Fruit fly (Drosophila melanogaster): ENCODE results near the gene Cyp4e3.
A peak's percentile ranks its signal among the peaks of the same experiment; 100 is the strongest.

Cyp4e3 gene

DNA sequence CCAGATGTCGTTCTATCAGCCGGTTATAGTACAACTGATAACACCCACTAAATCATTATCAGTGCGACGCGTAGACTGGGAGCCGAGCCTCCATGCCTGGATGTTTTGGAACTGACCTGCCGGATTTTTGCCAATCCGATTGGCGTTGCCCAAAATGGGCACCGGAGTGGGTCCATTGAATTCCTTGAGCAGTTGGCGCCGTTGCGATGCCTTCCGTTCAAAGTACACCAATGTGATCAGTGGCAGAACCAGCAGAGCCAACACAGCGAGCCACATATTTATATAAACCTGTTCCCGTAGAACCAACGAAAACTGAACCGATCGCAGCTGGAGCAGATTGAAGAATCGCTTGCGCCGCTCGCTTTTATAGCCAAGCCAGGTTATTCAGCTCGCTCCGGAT, at the start of gene Cyp4e3:
Gene Cyp4e3 (minus strand): TSS at position 327 of the 400 bp plus-strand sequence.
- TF ChIP-seq woc (GFP tag; optimal IDR thresholded peaks at IDR 0.05), result no peak
- no peak for TF ChIP-seq Dfd (GFP tag; optimal IDR thresholded peaks at IDR 0.05)
- no peak for TF ChIP-seq Vsx2 (GFP tag; optimal IDR thresholded peaks at IDR 0.05; ENCODE audit: partially characterized antibody)
- no peak for TF ChIP-seq foxo (GFP tag; optimal IDR thresholded peaks at IDR 0.05)
- no peak for TF ChIP-seq N (GFP tag; optimal IDR thresholded peaks at IDR 0.05)
- no peak for TF ChIP-seq h (GFP tag; optimal IDR thresholded peaks at IDR 0.05)
- no peak for TF ChIP-seq sv (GFP tag; optimal IDR thresholded peaks at IDR 0.05)
- TF ChIP-seq Hr83 (GFP tag; optimal IDR thresholded peaks at IDR 0.05; ENCODE audit: poor library complexity, severe bottlenecking), result no peak
- no peak for TF ChIP-seq rgr (GFP tag; optimal IDR thresholded peaks at IDR 0.05)
- TF ChIP-seq CG9705 (GFP tag; optimal IDR thresholded peaks at IDR 0.05), result no peak

DNA sequence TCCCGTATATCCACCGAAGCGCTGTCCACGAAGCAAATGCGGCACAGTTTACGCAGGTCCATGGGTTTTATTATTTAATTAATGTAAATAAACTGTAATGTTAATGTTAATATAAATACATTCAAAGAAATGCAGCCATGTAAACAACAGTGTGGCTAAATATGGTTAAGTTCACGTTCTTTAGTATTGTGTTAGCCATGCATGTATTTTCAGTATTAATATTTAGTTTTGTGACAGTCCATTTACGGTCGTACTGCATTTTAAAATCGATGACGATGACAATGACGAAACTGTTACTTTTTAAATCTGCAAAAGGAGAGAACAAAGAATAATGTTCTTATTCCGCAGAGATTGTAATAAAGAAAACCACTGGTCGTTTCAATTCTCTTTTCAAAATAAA, 43.1 kb upstream of the Cyp4e3 start, which contains the start of gene CG13123:
Gene CG13123 (minus strand): TSS at position 163 of the 400 bp plus-strand sequence.
- no peak for TF ChIP-seq dsf (GFP tag; optimal IDR thresholded peaks at IDR 0.05; ENCODE audit: borderline replicate concordance)
- peak; percentile 58 for TF ChIP-seq brk (GFP tag; optimal IDR thresholded peaks at IDR 0.05)

DNA sequence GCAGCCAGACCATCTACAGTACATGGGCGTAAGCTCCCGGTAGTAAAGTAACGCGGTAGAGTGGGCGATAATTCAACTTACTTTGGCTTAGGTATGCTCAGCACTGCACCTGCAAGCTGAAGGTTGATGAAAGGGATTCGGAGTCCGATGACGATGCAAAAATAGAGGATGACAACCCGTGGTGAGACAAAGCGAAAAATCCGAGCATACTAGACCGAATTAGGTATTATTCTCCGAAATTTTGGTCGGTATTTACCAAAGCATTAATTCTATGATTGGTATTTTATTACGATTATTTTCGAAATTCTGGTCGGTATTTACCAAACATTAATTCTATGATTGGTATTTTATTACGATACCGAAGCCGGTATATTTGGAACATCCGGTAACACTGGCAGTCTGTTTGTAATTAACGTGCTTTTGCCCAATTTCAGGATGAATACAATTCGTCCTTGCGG, 40.7 kb upstream of the Cyp4e3 start, which contains the start of gene CG4036:
Gene CG4036 (plus strand): TSS at position 348 of the 458 bp plus-strand sequence.
- TF ChIP-seq Myc (optimal IDR thresholded peaks at IDR 0.05) (peak; percentile 46), Rel (GFP tag; optimal IDR thresholded peaks at IDR 0.05) (no peak), Rel (tag; optimal IDR thresholded peaks at IDR 0.05) (peak; percentile 29), dsf (GFP tag; optimal IDR thresholded peaks at IDR 0.05; ENCODE audit: borderline replicate concordance) (no peak), CG32264 (GFP tag; optimal IDR thresholded peaks at IDR 0.05) (no peak), Hnf4 (GFP tag; optimal IDR thresholded peaks at IDR 0.05) (peak; percentile 18)

DNA sequence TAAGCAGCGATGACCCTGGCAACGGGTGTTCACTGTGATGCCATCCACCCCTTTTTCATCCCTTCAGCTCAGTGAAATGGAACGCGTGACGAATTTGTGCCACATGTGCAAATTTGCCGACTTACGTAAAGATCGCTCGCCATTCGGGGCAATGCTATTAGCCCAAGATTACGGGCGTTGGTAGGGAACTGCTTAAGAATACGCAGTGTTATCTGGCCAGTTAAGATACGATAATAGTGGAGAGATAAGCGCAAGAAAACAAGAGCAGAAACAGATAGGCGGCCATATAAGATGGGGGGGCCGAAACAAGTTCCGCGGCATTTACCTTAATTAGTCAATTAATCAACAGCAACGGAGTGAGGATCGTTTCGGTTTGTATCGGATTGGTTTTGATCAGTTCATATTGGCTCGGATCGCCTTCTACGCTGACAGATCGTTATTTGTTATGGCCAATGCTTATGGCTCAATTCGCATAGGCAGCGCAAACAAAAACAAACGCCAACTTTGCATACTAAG, 36.1 kb upstream of the Cyp4e3 start:
- TF ChIP-seq Myc (optimal IDR thresholded peaks at IDR 0.05), result no peak
- TF ChIP-seq br (GFP tag; optimal IDR thresholded peaks at IDR 0.05), result peak; percentile 69
- TF ChIP-seq pan (optimal IDR thresholded peaks at IDR 0.05), result no peak
- no peak for TF ChIP-seq lola (GFP tag; optimal IDR thresholded peaks at IDR 0.05)
- peak; percentile 59 for TF ChIP-seq Hr83 (GFP tag; optimal IDR thresholded peaks at IDR 0.05; ENCODE audit: poor library complexity, severe bottlenecking)
- TF ChIP-seq foxo (GFP tag; optimal IDR thresholded peaks at IDR 0.05), result peak in 1 of 2 experiments; percentile 12
- peak; percentile 59 for TF ChIP-seq OdsH (GFP tag; optimal IDR thresholded peaks at IDR 0.05)
- no peak for TF ChIP-seq HLH106 (tag; optimal IDR thresholded peaks at IDR 0.05)
- no peak for TF ChIP-seq Sp1 (GFP tag; optimal IDR thresholded peaks at IDR 0.05)
- no peak for TF ChIP-seq N (GFP tag; optimal IDR thresholded peaks at IDR 0.05)
- no peak for TF ChIP-seq GATAd (GFP tag; optimal IDR thresholded peaks at IDR 0.05)
- no peak for TF ChIP-seq woc (GFP tag; optimal IDR thresholded peaks at IDR 0.05)
- TF ChIP-seq CG9705 (GFP tag; optimal IDR thresholded peaks at IDR 0.05), result no peak
- no peak for TF ChIP-seq psq (GFP tag; optimal IDR thresholded peaks at IDR 0.05)
- no peak for TF ChIP-seq Jra (GFP tag; optimal IDR thresholded peaks at IDR 0.05)
- no peak for TF ChIP-seq Hr78 (GFP tag; optimal IDR thresholded peaks at IDR 0.05)
- no peak for TF ChIP-seq brk (GFP tag; optimal IDR thresholded peaks at IDR 0.05)
- TF ChIP-seq sage (GFP tag; optimal IDR thresholded peaks at IDR 0.05), result no peak
- TF ChIP-seq dmrt93B (GFP tag; optimal IDR thresholded peaks at IDR 0.05), result no peak
- TF ChIP-seq dl (GFP tag; optimal IDR thresholded peaks at IDR 0.05; ENCODE audit: insufficient read depth in 1 of 2, partially characterized antibody in 2 of 2), result no peak
- no peak for TF ChIP-seq usp (GFP tag; optimal IDR thresholded peaks at IDR 0.05)
- TF ChIP-seq Dif (GFP tag; optimal IDR thresholded peaks at IDR 0.05; ENCODE audit: partially characterized antibody), result no peak
- TF ChIP-seq Dfd (GFP tag; optimal IDR thresholded peaks at IDR 0.05), result no peak
- TF ChIP-seq fru (GFP tag; optimal IDR thresholded peaks at IDR 0.05), result no peak
- no peak for TF ChIP-seq jim (GFP tag; optimal IDR thresholded peaks at IDR 0.05)
- TF ChIP-seq ey (GFP tag; optimal IDR thresholded peaks at IDR 0.05), result no peak
- TF ChIP-seq rgr (GFP tag; optimal IDR thresholded peaks at IDR 0.05), result peak; percentile 59
- TF ChIP-seq Abd-B (GFP tag; optimal IDR thresholded peaks at IDR 0.05), result no peak
- peak; percentile 29 for TF ChIP-seq h (GFP tag; optimal IDR thresholded peaks at IDR 0.05)
- no peak for TF ChIP-seq tai (GFP tag; optimal IDR thresholded peaks at IDR 0.05)
- TF ChIP-seq Vsx2 (GFP tag; optimal IDR thresholded peaks at IDR 0.05; ENCODE audit: partially characterized antibody), result no peak
- TF ChIP-seq CG32264 (GFP tag; optimal IDR thresholded peaks at IDR 0.05), result no peak
- peak; percentile 39 for TF ChIP-seq Hnf4 (GFP tag; optimal IDR thresholded peaks at IDR 0.05)
- TF ChIP-seq dsf (GFP tag; optimal IDR thresholded peaks at IDR 0.05; ENCODE audit: borderline replicate concordance), result no peak
- no peak for TF ChIP-seq CrebA (GFP tag; optimal IDR thresholded peaks at IDR 0.05; ENCODE audit: borderline replicate concordance)
- TF ChIP-seq sv (GFP tag; optimal IDR thresholded peaks at IDR 0.05), result no peak
- TF ChIP-seq Mio (GFP tag; optimal IDR thresholded peaks at IDR 0.05), result no peak
- no peak for TF ChIP-seq Rel (GFP tag; optimal IDR thresholded peaks at IDR 0.05)
- no peak for TF ChIP-seq Rel (tag; optimal IDR thresholded peaks at IDR 0.05)

Data from whole organism, wandering third instar larva.